Fruit fly (Drosophila melanogaster) whole organism, prepupa: Measurements from ENCODE around the gene CG6153.

Source experiments
- CG11294 ChIP-seq: fragments of 200-800 bp; sonication (Bioruptor generic); IDR thresholded peaks from 2 replicates; pipeline ENCODE4 v1.3.6; 2022; ENCODE audit warnings: missing biosample characterization, missing genetic modification characterization
- CG11762 ChIP-seq: fragments of 200-800 bp; sonication (Bioruptor generic); optimal IDR thresholded peaks from 3 replicates; lab custom pipeline; 2016; ENCODE audit warnings: missing biosample characterization, missing genetic modification characterization; ENCODE audit not compliant: insufficient read depth
- CG11902 ChIP-seq: fragments of 200-800 bp; sonication (Bioruptor generic); optimal IDR thresholded peaks from 3 replicates; lab custom pipeline; 2016; ENCODE audit warnings: missing biosample characterization, missing genetic modification characterization
- CG15336 ChIP-seq: fragments of 200-800 bp; sonication (Bioruptor generic); IDR thresholded peaks from 2 replicates; pipeline ENCODE4 v1.3.6; 2022; ENCODE audit warnings: missing biosample characterization, missing genetic modification characterization
- CG1621 ChIP-seq: fragments of 200-800 bp; sonication (Bioruptor generic); optimal IDR thresholded peaks from 3 replicates; lab custom pipeline; 2018; ENCODE audit warnings: missing biosample characterization, mild to moderate bottlenecking, missing genetic modification characterization
- CG16779 ChIP-seq: fragments of 200-800 bp; sonication (Bioruptor generic); optimal IDR thresholded peaks from 3 replicates; lab custom pipeline; 2017; ENCODE audit warnings: missing biosample characterization, mild to moderate bottlenecking, missing genetic modification characterization
- CG3032 ChIP-seq: fragments of 200-800 bp; optimal IDR thresholded peaks from 2 replicates; lab custom pipeline; 2019; ENCODE audit warnings: missing biosample characterization, mild to moderate bottlenecking, missing genetic modification characterization, moderate library complexity
- CG31627 ChIP-seq: fragments of 200-800 bp; sonication (Bioruptor generic); optimal IDR thresholded peaks from 3 replicates; lab custom pipeline; 2016; ENCODE audit warnings: missing biosample characterization, missing genetic modification characterization
- CG32006 ChIP-seq: fragments of 200-800 bp; sonication (Bioruptor generic); optimal IDR thresholded peaks from 3 replicates; lab custom pipeline; 2017; ENCODE audit warnings: missing biosample characterization, mild to moderate bottlenecking, missing genetic modification characterization
- CG3919 ChIP-seq: fragments of 200-800 bp; sonication (Bioruptor generic); optimal IDR thresholded peaks from 3 replicates; lab custom pipeline; 2016; ENCODE audit warnings: missing biosample characterization, missing genetic modification characterization
- CG4318 ChIP-seq: fragments of 200-800 bp; sonication (Bioruptor generic); optimal IDR thresholded peaks from 3 replicates; lab custom pipeline; 2017; ENCODE audit warnings: missing biosample characterization, mild to moderate bottlenecking, missing genetic modification characterization
- CG6854 ChIP-seq: fragments of 200-800 bp; sonication (Bioruptor generic); optimal IDR thresholded peaks from 2 replicates; lab custom pipeline; 2017; ENCODE audit warnings: missing biosample characterization, mild to moderate bottlenecking, missing genetic modification characterization
- CG7368 ChIP-seq: fragments of 200-800 bp; sonication (Bioruptor generic); optimal IDR thresholded peaks from 3 replicates; lab custom pipeline; 2016; ENCODE audit warnings: missing biosample characterization, missing genetic modification characterization
- CG8119 ChIP-seq: fragments of 200-800 bp; sonication (Bioruptor generic); IDR thresholded peaks from 3 replicates; pipeline ENCODE4 v1.3.6; 2022; ENCODE audit warnings: missing biosample characterization, missing genetic modification characterization
- CG8632 ChIP-seq: fragments of 200-800 bp; sonication (Bioruptor generic); optimal IDR thresholded peaks from 3 replicates; lab custom pipeline; 2016; ENCODE audit warnings: missing biosample characterization, missing genetic modification characterization
- CG9139 ChIP-seq: fragments of 200-800 bp; sonication (Bioruptor generic); optimal IDR thresholded peaks from 3 replicates; lab custom pipeline; 2017; ENCODE audit warnings: missing biosample characterization, mild to moderate bottlenecking, missing genetic modification characterization
- Eip75B ChIP-seq: fragments of 200-800 bp; sonication (Bioruptor generic); optimal IDR thresholded peaks from 3 replicates; lab custom pipeline; 2016; ENCODE audit warnings: missing biosample characterization, missing genetic modification characterization
- Eip78C ChIP-seq: fragments of 200-800 bp; sonication (Bioruptor generic); peaks from one replicate; lab custom pipeline; 2016; ENCODE audit warnings: missing biosample characterization, missing genetic modification characterization
- Eip93F ChIP-seq: fragments of 200-800 bp; sonication (Bioruptor generic); optimal IDR thresholded peaks from 2 replicates; lab custom pipeline; 2016; ENCODE audit warnings: missing biosample characterization, mild to moderate bottlenecking, missing genetic modification characterization
- Ets21C ChIP-seq: fragments of 200-800 bp; sonication (Bioruptor generic); optimal IDR thresholded peaks from 3 replicates; lab custom pipeline; 2016; ENCODE audit warnings: missing biosample characterization, missing genetic modification characterization
- Ets96B ChIP-seq: fragments of 200-800 bp; optimal IDR thresholded peaks from 2 replicates; lab custom pipeline; 2019; ENCODE audit warnings: missing biosample characterization, mild to moderate bottlenecking, missing genetic modification characterization, moderate library complexity
- Gug ChIP-seq: fragments of 200-800 bp; sonication (Bioruptor generic); IDR thresholded peaks from 2 replicates; pipeline ENCODE4 v1.3.6; 2022; ENCODE audit warnings: missing biosample characterization, missing genetic modification characterization
- Hr38 ChIP-seq: sonication (Bioruptor generic); optimal IDR thresholded peaks from 2 replicates; lab custom pipeline; 2016; ENCODE audit warnings: missing biosample characterization, missing genetic modification characterization
- Hr39 ChIP-seq: fragments of 200-800 bp; sonication (Bioruptor generic); optimal IDR thresholded peaks from 2 replicates; lab custom pipeline; 2016; ENCODE audit warnings: missing biosample characterization, missing genetic modification characterization
- Hr4 ChIP-seq: fragments of 200-800 bp; sonication (Bioruptor generic); optimal IDR thresholded peaks from 3 replicates; lab custom pipeline; 2016; ENCODE audit warnings: missing biosample characterization, missing genetic modification characterization
- Lpt ChIP-seq: fragments of 200-800 bp; sonication (Bioruptor generic); optimal IDR thresholded peaks from 3 replicates; lab custom pipeline; 2016; ENCODE audit warnings: missing biosample characterization, missing genetic modification characterization
- OdsH ChIP-seq: fragments of 200-800 bp; sonication (Bioruptor generic); optimal IDR thresholded peaks from 3 replicates; lab custom pipeline; 2016; ENCODE audit warnings: missing biosample characterization, missing genetic modification characterization
- Smox ChIP-seq: fragments of 200-800 bp; sonication (Bioruptor generic); optimal IDR thresholded peaks from 3 replicates; lab custom pipeline; 2016; ENCODE audit warnings: missing biosample characterization, missing genetic modification characterization
- Sox102F ChIP-seq: fragments of 200-800 bp; sonication (Bioruptor generic); optimal IDR thresholded peaks from 2 replicates; lab custom pipeline; 2016; ENCODE audit warnings: missing biosample characterization, mild to moderate bottlenecking, missing genetic modification characterization
- Sox14 ChIP-seq: fragments of 200-800 bp; sonication (Bioruptor generic); optimal IDR thresholded peaks from 3 replicates; lab custom pipeline; 2016; ENCODE audit warnings: missing biosample characterization, missing genetic modification characterization
- Sox15 ChIP-seq: fragments of 200-800 bp; sonication (Bioruptor generic); optimal IDR thresholded peaks from 3 replicates; lab custom pipeline; 2016; ENCODE audit warnings: missing biosample characterization, missing genetic modification characterization
- acj6 ChIP-seq: fragments of 200-800 bp; sonication (Bioruptor generic); optimal IDR thresholded peaks from 3 replicates; lab custom pipeline; 2016; ENCODE audit warnings: missing biosample characterization, missing genetic modification characterization
- dsx ChIP-seq: fragments of 200-800 bp; optimal IDR thresholded peaks from 3 replicates; lab custom pipeline; 2019; ENCODE audit warnings: missing biosample characterization, mild to moderate bottlenecking, missing genetic modification characterization, moderate library complexity; ENCODE audit not compliant: poor library complexity, severe bottlenecking
- esn ChIP-seq: fragments of 200-800 bp; sonication (Bioruptor generic); optimal IDR thresholded peaks from 2 replicates; lab custom pipeline; 2016; ENCODE audit warnings: missing biosample characterization, mild to moderate bottlenecking, missing genetic modification characterization, moderate library complexity
- fd59A ChIP-seq: fragments of 200-800 bp; sonication (Bioruptor generic); optimal IDR thresholded peaks from 2 replicates; lab custom pipeline; 2017; ENCODE audit warnings: missing biosample characterization, mild to moderate bottlenecking, missing genetic modification characterization, missing genetic modification reagents
- fkh ChIP-seq: fragments of 200-800 bp; sonication (Bioruptor generic); optimal IDR thresholded peaks from 3 replicates; lab custom pipeline; 2017; ENCODE audit warnings: missing biosample characterization, mild to moderate bottlenecking, missing genetic modification characterization, moderate library complexity
- net ChIP-seq: fragments of 200-800 bp; sonication (Bioruptor generic); optimal IDR thresholded peaks from 3 replicates; lab custom pipeline; 2016; ENCODE audit warnings: missing biosample characterization, missing genetic modification characterization
- pdm3 ChIP-seq: fragments of 200-800 bp; sonication (Bioruptor generic); optimal IDR thresholded peaks from 3 replicates; lab custom pipeline; 2016; ENCODE audit warnings: missing biosample characterization, missing genetic modification characterization
- spab ChIP-seq: fragments of 200-800 bp; sonication (Bioruptor generic); optimal IDR thresholded peaks from 2 replicates; lab custom pipeline; 2017; ENCODE audit warnings: missing biosample characterization, mild to moderate bottlenecking, missing genetic modification characterization, missing genetic modification reagents
- ss ChIP-seq, 2 experiments: fragments of 200-800 bp; sonication (Bioruptor generic); optimal IDR thresholded peaks; 2 replicates in 1 of 2; 3 replicates in 1 of 2; lab custom pipeline; 2017 to 2018; ENCODE audit warnings: mild to moderate bottlenecking in 2 of 2, missing biosample characterization in 2 of 2, missing genetic modification characterization in 2 of 2, moderate library complexity in 1 of 2
- svp ChIP-seq: fragments of 200-800 bp; sonication (Bioruptor generic); peaks from one replicate; lab custom pipeline; 2016; ENCODE audit warnings: missing biosample characterization, missing genetic modification characterization
- topi ChIP-seq: fragments of 200-800 bp; sonication (Bioruptor generic); optimal IDR thresholded peaks from 3 replicates; lab custom pipeline; 2016; ENCODE audit warnings: missing biosample characterization, missing genetic modification characterization
- vri ChIP-seq: fragments of 200-800 bp; sonication (Bioruptor generic); optimal IDR thresholded peaks from 3 replicates; lab custom pipeline; 2016; ENCODE audit warnings: missing biosample characterization, mild to moderate bottlenecking, missing genetic modification characterization

CG6153 gene

DNA sequence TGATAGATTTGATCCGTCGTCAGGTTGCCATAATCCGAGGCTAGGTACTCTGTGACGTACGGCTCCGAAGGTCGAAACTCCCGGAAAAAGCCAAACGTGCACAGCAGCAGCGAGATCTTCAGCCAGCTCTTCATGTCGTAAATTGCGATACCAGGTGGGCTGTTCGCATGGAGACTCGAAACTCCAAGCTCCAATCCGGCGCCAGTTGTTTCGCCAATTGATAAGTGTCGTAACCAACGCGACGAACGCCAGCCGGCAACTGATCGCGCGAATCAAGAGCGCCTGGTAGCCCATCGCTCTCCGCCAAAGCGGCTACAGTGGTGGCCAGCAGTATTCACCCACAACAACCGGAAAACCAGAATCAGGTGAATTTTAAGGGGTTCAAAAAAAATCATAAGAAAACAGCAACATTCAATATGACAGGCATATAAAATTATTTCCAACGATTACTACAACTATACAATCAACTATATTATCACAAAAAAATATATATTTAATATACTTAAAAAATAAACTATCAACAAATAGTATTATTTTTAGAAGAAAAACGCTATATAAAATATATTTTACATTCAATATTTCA, 7.7 kb downstream of the CG6153 start, which contains the start of gene CG17036 (continued):
- no peak for TF ChIP-seq net
- TF ChIP-seq Ets96B (tag; lab: Kevin White, UChicago), result no peak
- no peak for TF ChIP-seq Gug (GFP tag; lab: Robert Waterston, UW)
- TF ChIP-seq acj6, result no peak
- TF ChIP-seq Lpt (GFP tag; lab: Kevin White, UChicago), result no peak
- TF ChIP-seq Sox14, result no peak
- no peak for TF ChIP-seq fkh (GFP tag; lab: Kevin White, UChicago)
- TF ChIP-seq OdsH, result no peak
- no peak for TF ChIP-seq spab (GFP tag; lab: Kevin White, UChicago)
- TF ChIP-seq pdm3 (GFP tag; lab: Kevin White, UChicago), result no peak
- peak; percentile 42 for TF ChIP-seq CG8632 (GFP tag; lab: Kevin White, UChicago)
- no peak for TF ChIP-seq vri (GFP tag; lab: Kevin White, UChicago)
- TF ChIP-seq Ets21C (GFP tag; lab: Kevin White, UChicago), result no peak
- TF ChIP-seq svp (GFP tag; lab: Kevin White, UChicago), result no peak
- no peak for TF ChIP-seq ss (GFP tag; optimal IDR thresholded peaks at IDR 0.05; lab: Kevin White, UChicago)
- TF ChIP-seq CG11902 (GFP tag; lab: Kevin White, UChicago), result no peak
- TF ChIP-seq fd59A (GFP tag; lab: Kevin White, UChicago), result no peak
- TF ChIP-seq CG3032, result no peak
- TF ChIP-seq Hr4 (GFP tag; lab: Kevin White, UChicago), result no peak
- TF ChIP-seq CG9139, result no peak
- TF ChIP-seq Hr39 (GFP tag; lab: Kevin White, UChicago), result no peak
- no peak for TF ChIP-seq CG11294 (GFP tag; lab: Robert Waterston, UW)
- peak; percentile 31 for TF ChIP-seq esn (GFP tag; lab: Kevin White, UChicago)
- no peak for TF ChIP-seq Eip75B (GFP tag; lab: Kevin White, UChicago)
- TF ChIP-seq CG8119, result peak; percentile 36; the same call in 1 of the 3 replicates
- no peak for TF ChIP-seq CG11762 (GFP tag; lab: Kevin White, UChicago)
- TF ChIP-seq CG4318 (GFP tag; lab: Kevin White, UChicago), result no peak
- TF ChIP-seq CG15336 (GFP tag; lab: Robert Waterston, UW), result no peak
- peak; percentile 19 for TF ChIP-seq CG1621 (tag; lab: Kevin White, UChicago)
- TF ChIP-seq Smox (GFP tag; lab: Kevin White, UChicago), result no peak
- peak; percentile 15 for TF ChIP-seq CG6854
- TF ChIP-seq CG7368 (GFP tag; lab: Kevin White, UChicago), result no peak
- no peak for TF ChIP-seq topi
- TF ChIP-seq dsx (GFP tag; lab: Kevin White, UChicago), result no peak
- TF ChIP-seq CG32006 (GFP tag; lab: Kevin White, UChicago), result peak; percentile 49
- no peak for TF ChIP-seq CG3919 (GFP tag; lab: Kevin White, UChicago)
- TF ChIP-seq Sox102F, result no peak

dm6 chr2L:12701498-12701897, 8.7 kb downstream of the CG6153 start:
- no peak for TF ChIP-seq acj6
- no peak for TF ChIP-seq Lpt (GFP tag; lab: Kevin White, UChicago)
- no peak for TF ChIP-seq net
- no peak for TF ChIP-seq CG3919 (GFP tag; lab: Kevin White, UChicago)
- TF ChIP-seq CG11762 (GFP tag; lab: Kevin White, UChicago), result no peak
- TF ChIP-seq dsx (GFP tag; lab: Kevin White, UChicago), result no peak
- TF ChIP-seq CG16779 (tag; lab: Kevin White, UChicago), result no peak
- TF ChIP-seq spab (GFP tag; lab: Kevin White, UChicago), result no peak
- TF ChIP-seq ss (GFP tag; optimal IDR thresholded peaks at IDR 0.05; lab: Kevin White, UChicago), result no peak
- no peak for TF ChIP-seq Eip93F (GFP tag; lab: Kevin White, UChicago)
- no peak for TF ChIP-seq Hr38
- TF ChIP-seq Sox15, result no peak
- no peak for TF ChIP-seq Ets21C (GFP tag; lab: Kevin White, UChicago)
- TF ChIP-seq CG9139, result no peak
- no peak for TF ChIP-seq Eip78C (GFP tag; lab: Kevin White, UChicago)
- no peak for TF ChIP-seq CG31627 (GFP tag; lab: Kevin White, UChicago)
- TF ChIP-seq esn (GFP tag; lab: Kevin White, UChicago), result no peak
